Worm (Caenorhabditis elegans) whole organism, late embryonic: Measurements from ENCODE around the gene E01G4.6.

Experiments
- C08G9.2 ChIP-seq: sonication (generic microtip); optimal IDR thresholded peaks from 2 replicates; lab custom pipeline; 2016; ENCODE audit warnings: mild to moderate bottlenecking, missing genetic modification characterization, moderate library complexity, missing compliant biosample characterization
- C38D4.7 ChIP-seq: fragments of 200-800 bp; sonication (Bioruptor generic); optimal IDR thresholded peaks from 2 replicates; lab custom pipeline; 2018; ENCODE audit warnings: mild to moderate bottlenecking, missing genetic modification characterization, moderate library complexity, missing compliant biosample characterization
- F13H6.1 ChIP-seq: sonication (generic microtip); optimal IDR thresholded peaks from 2 replicates; lab custom pipeline; 2016; ENCODE audit warnings: missing genetic modification characterization, missing compliant biosample characterization
- K02D7.2 ChIP-seq: sonication (generic microtip); optimal IDR thresholded peaks from 2 replicates; lab custom pipeline; 2017; ENCODE audit warnings: mild to moderate bottlenecking, missing genetic modification characterization, missing compliant biosample characterization
- ahr-1 ChIP-seq: sonication (generic microtip); optimal IDR thresholded peaks from 2 replicates; lab custom pipeline; 2016; ENCODE audit warnings: missing genetic modification characterization, missing compliant biosample characterization
- ceh-14 ChIP-seq: sonication (generic microtip); optimal IDR thresholded peaks from 2 replicates; lab custom pipeline; 2016; ENCODE audit warnings: missing genotype, missing genetic modification characterization, missing compliant biosample characterization
- ceh-18 ChIP-seq: sonication (generic microtip); optimal IDR thresholded peaks from 2 replicates; lab custom pipeline; 2016; ENCODE audit warnings: missing genetic modification characterization, missing compliant biosample characterization
- ceh-19 ChIP-seq: fragments of 200-800 bp; sonication (Bioruptor generic); optimal IDR thresholded peaks from 2 replicates; lab custom pipeline; 2018; ENCODE audit warnings: mild to moderate bottlenecking, missing genetic modification characterization, missing compliant biosample characterization
- ceh-22 ChIP-seq: sonication (generic microtip); optimal IDR thresholded peaks from 2 replicates; lab custom pipeline; 2017; ENCODE audit warnings: missing biosample characterization, missing genetic modification characterization
- ceh-34 ChIP-seq: sonication (generic microtip); optimal IDR thresholded peaks from 2 replicates; lab custom pipeline; 2016; ENCODE audit warnings: mild to moderate bottlenecking, missing genetic modification characterization, missing compliant biosample characterization
- ceh-45 ChIP-seq: fragments of 200-800 bp; sonication (Bioruptor generic); IDR thresholded peaks from 2 replicates; pipeline ENCODE4 v1.3.6; 2022; ENCODE audit warnings: missing genetic modification reagents, missing genetic modification characterization, missing compliant biosample characterization
- ceh-6 ChIP-seq: fragments of 200-800 bp; sonication (Bioruptor generic); optimal IDR thresholded peaks from 2 replicates; lab custom pipeline; 2018; ENCODE audit warnings: mild to moderate bottlenecking, missing genetic modification characterization, missing compliant biosample characterization
- dmd-4 ChIP-seq: sonication (generic microtip); optimal IDR thresholded peaks from 2 replicates; lab custom pipeline; 2016; ENCODE audit warnings: borderline replicate concordance, missing genetic modification characterization, missing compliant biosample characterization
- elt-2 ChIP-seq: sonication (generic microtip); optimal IDR thresholded peaks from 2 replicates; lab custom pipeline; 2016; ENCODE audit warnings: missing genetic modification reagents, missing genetic modification characterization, missing compliant biosample characterization
- elt-4 ChIP-seq: sonication (generic microtip); optimal IDR thresholded peaks from 2 replicates; lab custom pipeline; 2016; ENCODE audit warnings: missing genetic modification characterization, missing compliant biosample characterization
- fax-1 ChIP-seq: sonication (generic microtip); optimal IDR thresholded peaks from 2 replicates; lab custom pipeline; 2016; ENCODE audit warnings: missing genotype, missing genetic modification characterization, missing compliant biosample characterization
- fkh-10 ChIP-seq: fragments of 150-350 bp; optimal IDR thresholded peaks from 2 replicates; lab custom pipeline; 2014; ENCODE audit warnings: missing biosample characterization, missing genetic modification reagents, missing genetic modification characterization
- fkh-6 ChIP-seq: sonication (generic microtip); optimal IDR thresholded peaks from 2 replicates; lab custom pipeline; 2016; ENCODE audit warnings: missing genetic modification characterization, missing compliant biosample characterization
- gmeb-2 ChIP-seq: sonication (generic microtip); optimal IDR thresholded peaks from 2 replicates; lab custom pipeline; 2016; ENCODE audit warnings: missing genetic modification characterization, inconsistent platforms, missing compliant biosample characterization
- hlh-30 ChIP-seq: sonication (generic microtip); optimal IDR thresholded peaks from 2 replicates; lab custom pipeline; 2017; ENCODE audit warnings: antibody characterized with exemption, missing genetic modification characterization, missing compliant biosample characterization; ENCODE audit not compliant: insufficient read depth
- nfya-1 ChIP-seq: sonication (generic microtip); optimal IDR thresholded peaks from 2 replicates; lab custom pipeline; 2017; ENCODE audit warnings: missing genetic modification characterization, mild to moderate bottlenecking, missing compliant biosample characterization, antibody characterized with exemption, moderate library complexity
- nhr-11 ChIP-seq: fragments of 150-350 bp; optimal IDR thresholded peaks from 2 replicates; lab custom pipeline; 2014; ENCODE audit warnings: missing biosample characterization, missing genetic modification characterization
- nhr-232 ChIP-seq: sonication (generic microtip); optimal IDR thresholded peaks from 2 replicates; lab custom pipeline; 2016; ENCODE audit warnings: missing genetic modification characterization, missing compliant biosample characterization
- odd-2 ChIP-seq: sonication (generic microtip); optimal IDR thresholded peaks from 2 replicates; lab custom pipeline; 2017; ENCODE audit warnings: antibody characterized with exemption, mild to moderate bottlenecking, missing genetic modification characterization, missing compliant biosample characterization
- pat-9 ChIP-seq: fragments of 200-800 bp; sonication (Bioruptor generic); optimal IDR thresholded peaks from 2 replicates; lab custom pipeline; 2018; ENCODE audit warnings: mild to moderate bottlenecking, missing genetic modification characterization, moderate library complexity, missing compliant biosample characterization
- pha-2 ChIP-seq: sonication (generic microtip); optimal IDR thresholded peaks from 2 replicates; lab custom pipeline; 2017; ENCODE audit warnings: mild to moderate bottlenecking, missing genetic modification characterization, missing compliant biosample characterization
- pha-4 ChIP-seq: fragments of 150-350 bp; optimal IDR thresholded peaks from 2 replicates; lab custom pipeline; 2018; ENCODE audit warnings: missing biosample characterization, missing genetic modification reagents, missing genetic modification characterization
- pqm-1 ChIP-seq: sonication (generic microtip); optimal IDR thresholded peaks from 2 replicates; lab custom pipeline; 2016; ENCODE audit warnings: missing genetic modification characterization, missing compliant biosample characterization
- tbx-2 ChIP-seq: sonication (generic microtip); optimal IDR thresholded peaks from 2 replicates; lab custom pipeline; 2016; ENCODE audit warnings: missing genetic modification characterization, missing compliant biosample characterization
- tbx-7 ChIP-seq: sonication (generic microtip); optimal IDR thresholded peaks from 2 replicates; lab custom pipeline; 2016; ENCODE audit warnings: missing genotype, missing genetic modification characterization, missing compliant biosample characterization
- ttx-3 ChIP-seq: sonication (generic microtip); optimal IDR thresholded peaks from 2 replicates; lab custom pipeline; 2016; ENCODE audit warnings: missing genetic modification reagents, missing genetic modification characterization, missing compliant biosample characterization
- unc-42 ChIP-seq: sonication (generic microtip); optimal IDR thresholded peaks from 2 replicates; lab custom pipeline; 2016; ENCODE audit warnings: missing genotype, missing genetic modification characterization, missing compliant biosample characterization
- zip-5 ChIP-seq: sonication (generic microtip); optimal IDR thresholded peaks from 2 replicates; lab custom pipeline; 2016; ENCODE audit warnings: missing genetic modification characterization, missing compliant biosample characterization
- ztf-16 ChIP-seq: sonication (generic microtip); optimal IDR thresholded peaks from 2 replicates; lab custom pipeline; 2017; ENCODE audit warnings: missing genetic modification characterization, missing compliant biosample characterization

E01G4.6 gene

DNA sequence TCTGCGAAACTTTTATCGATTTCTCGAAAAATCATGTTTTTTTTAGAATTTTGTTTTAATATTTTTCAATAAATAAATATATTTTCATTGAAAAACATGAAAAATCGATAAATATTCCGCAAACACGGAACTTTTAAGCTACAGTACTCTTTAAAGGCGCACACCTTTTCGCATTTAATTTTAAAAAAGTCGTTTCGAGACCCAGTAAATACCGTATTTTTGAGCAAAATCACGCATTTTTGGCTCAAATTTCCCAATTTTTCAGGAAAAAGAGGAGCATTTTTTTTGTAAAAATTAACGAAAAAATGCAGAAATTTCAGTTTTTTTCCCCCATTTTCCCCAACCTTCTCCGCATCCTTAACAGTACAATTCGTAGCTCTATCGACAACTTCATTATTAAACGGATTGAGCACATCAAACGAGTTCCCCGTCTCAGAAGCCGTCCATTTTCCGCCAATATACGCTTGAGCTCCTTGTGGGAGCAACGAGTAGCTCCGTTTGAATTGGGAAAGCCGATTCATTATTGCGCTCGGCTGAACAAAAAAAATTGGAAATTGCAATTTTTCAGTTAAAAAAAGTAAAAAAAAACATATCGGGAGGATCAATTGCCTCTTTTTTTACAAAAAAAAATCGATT, 9.2 kb downstream of the E01G4.6 start, which contains the start of gene alh-7:
TSS of gene alh-7 (minus strand) at position 533 of the 636 bp plus-strand sequence.
- TF ChIP-seq ttx-3 = no peak
- TF ChIP-seq pqm-1 = no peak
- TF ChIP-seq C38D4.7 = no peak
- TF ChIP-seq tbx-2 (tag; lab: Kevin White, UChicago) = no peak
- no peak for TF ChIP-seq K02D7.2 (tag; lab: Kevin White, UChicago)
- TF ChIP-seq elt-2 = no peak
- TF ChIP-seq ahr-1 (tag; lab: Kevin White, UChicago) = no peak
- TF ChIP-seq ceh-19 (GFP tag; lab: Kevin White, UChicago) = no peak

DNA sequence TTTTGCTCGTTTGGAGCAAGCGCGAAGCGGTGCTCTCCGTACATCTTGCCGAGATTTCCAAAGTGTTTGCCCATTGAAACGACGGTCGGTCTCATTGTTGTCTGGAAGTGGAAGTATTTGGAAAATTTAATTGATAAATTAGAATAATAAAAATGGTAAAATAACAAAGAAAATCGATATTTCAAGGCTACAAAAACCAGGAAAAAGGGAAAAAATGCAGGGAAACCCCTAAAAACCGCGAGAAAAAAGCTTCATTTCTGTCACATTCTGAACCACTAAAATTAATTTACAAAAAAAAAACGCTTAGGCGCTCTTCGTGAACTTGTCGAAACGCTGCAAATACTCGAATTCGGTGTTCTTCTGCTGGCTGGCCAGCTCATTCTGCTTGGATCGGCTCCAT, 10.7 kb downstream of the E01G4.6 start, which contains the start of gene F45H10.2:
TSS of gene F45H10.2 (minus strand) at position 101 of the 400 bp plus-strand sequence.
- TF ChIP-seq elt-2 = no peak
- no peak for TF ChIP-seq dmd-4 (tag; lab: Kevin White, UChicago)
- no peak for TF ChIP-seq elt-4 (tag; lab: Kevin White, UChicago)
- no peak for TF ChIP-seq nhr-11 (tag; lab: Kevin White, UChicago)
- TF ChIP-seq ztf-16 = no peak
- TF ChIP-seq gmeb-2 (tag; lab: Kevin White, UChicago) = no peak
- no peak for TF ChIP-seq pat-9
- TF ChIP-seq ceh-18 (tag; lab: Kevin White, UChicago) = no peak
- TF ChIP-seq tbx-2 (tag; lab: Kevin White, UChicago) = no peak
- no peak for TF ChIP-seq fkh-6 (tag; lab: Kevin White, UChicago)
- TF ChIP-seq ceh-14 (tag; lab: Kevin White, UChicago) = no peak
- TF ChIP-seq unc-42 (tag; lab: Kevin White, UChicago) = no peak
- TF ChIP-seq pha-4 (tag; lab: Kevin White, UChicago) = no peak
- no peak for TF ChIP-seq ceh-22 (tag; lab: Kevin White, UChicago)
- TF ChIP-seq hlh-30 (tag; lab: Kevin White, UChicago) = no peak
- no peak for TF ChIP-seq C08G9.2 (tag; lab: Kevin White, UChicago)

ce11 chrII:13494175-13494650, 12.0 kb downstream of the E01G4.6 start, which contains the start of gene ndua-7:
Gene ndua-7, minus strand, starts transcription at chrII:13494600.
- TF ChIP-seq C08G9.2 (tag; lab: Kevin White, UChicago) (no peak), K02D7.2 (tag; lab: Kevin White, UChicago) (no peak), zip-5 (tag; lab: Kevin White, UChicago) (no peak), tbx-7 (tag; lab: Kevin White, UChicago) (no peak), nhr-232 (no peak), fax-1 (tag; lab: Kevin White, UChicago) (no peak), elt-2 (no peak)
- TF ChIP-seq, all 69 proteins: peak for 0

DNA sequence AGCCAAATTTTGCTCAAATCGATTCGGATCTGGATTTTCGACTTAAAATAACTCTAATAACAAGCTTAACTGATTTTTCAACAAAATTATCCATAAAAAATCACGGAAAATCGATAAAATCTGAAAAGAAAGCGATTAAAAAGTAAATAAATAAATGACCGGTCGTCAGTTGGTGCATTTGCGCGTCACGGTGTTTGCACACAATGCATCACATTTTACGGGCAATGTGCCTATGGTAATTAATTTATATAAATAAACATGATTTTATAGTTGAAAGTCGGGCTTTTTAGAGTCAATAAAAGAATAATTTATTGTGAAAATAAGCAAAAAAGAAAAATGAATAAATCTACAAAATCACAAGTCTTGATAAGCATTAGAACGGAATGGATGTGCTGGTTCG, 12.6 kb downstream of the E01G4.6 start:
- TF ChIP-seq unc-42 (tag; lab: Kevin White, UChicago) = peak; percentile 68
- TF ChIP-seq ahr-1 (tag; lab: Kevin White, UChicago) = no peak
- TF ChIP-seq fkh-10 = no peak
- TF ChIP-seq ceh-45 (GFP tag; lab: Robert Waterston, UW) = no peak
- TF ChIP-seq ceh-6 (GFP tag; lab: Kevin White, UChicago) = no peak
- TF ChIP-seq K02D7.2 (tag; lab: Kevin White, UChicago) = no peak
- TF ChIP-seq pha-2 (tag; lab: Kevin White, UChicago) = no peak
- no peak for TF ChIP-seq F13H6.1
- TF ChIP-seq ceh-34 (tag; lab: Kevin White, UChicago) = no peak
- no peak for TF ChIP-seq fkh-6 (tag; lab: Kevin White, UChicago)
- peak; percentile 9 for TF ChIP-seq nfya-1 (tag; lab: Kevin White, UChicago)
- no peak for TF ChIP-seq pqm-1
- TF ChIP-seq odd-2 (tag; lab: Kevin White, UChicago) = no peak
